Worm (Caenorhabditis elegans) whole organism, mixed stage, embryonic: ENCODE measurements around the gene C07G2.5.

Experiments used
- M03D4.4 ChIP-seq: sonication (generic microtip); optimal IDR thresholded peaks from 2 replicates; lab custom pipeline; 2017; ENCODE audit warnings: mild to moderate bottlenecking, missing genetic modification characterization, missing compliant biosample characterization
- bed-3 ChIP-seq: fragments of 200-800 bp; sonication (Bioruptor generic); optimal IDR thresholded peaks from 3 replicates; lab custom pipeline; 2018; ENCODE audit warnings: mild to moderate bottlenecking, missing genetic modification characterization, moderate library complexity, missing compliant biosample characterization
- blmp-1 ChIP-seq: fragments of 150-350 bp; optimal IDR thresholded peaks from 2 replicates; lab custom pipeline; 2014; ENCODE audit warnings: missing biosample characterization, missing genetic modification characterization
- ceh-39 ChIP-seq: fragments of 150-350 bp; optimal IDR thresholded peaks from 2 replicates; lab custom pipeline; 2014; ENCODE audit warnings: missing biosample characterization, missing genetic modification characterization
- ceh-43 ChIP-seq: fragments of 200-800 bp; sonication (Bioruptor generic); optimal IDR thresholded peaks from 2 replicates; lab custom pipeline; 2018; ENCODE audit warnings: mild to moderate bottlenecking, missing genetic modification characterization, moderate library complexity, missing compliant biosample characterization
- ceh-83 ChIP-seq: fragments of 200-800 bp; sonication (Bioruptor generic); optimal IDR thresholded peaks from 2 replicates; lab custom pipeline; 2018; ENCODE audit warnings: mild to moderate bottlenecking, missing genetic modification characterization, missing compliant biosample characterization
- ces-1 ChIP-seq: fragments of 150-350 bp; optimal IDR thresholded peaks from 2 replicates; lab custom pipeline; 2014; ENCODE audit warnings: missing biosample characterization, missing genetic modification reagents, missing genetic modification characterization
- cnd-1 ChIP-seq: fragments of 200-800 bp; sonication (Bioruptor generic); optimal IDR thresholded peaks from 2 replicates; lab custom pipeline; 2018; ENCODE audit warnings: mild to moderate bottlenecking, missing genetic modification characterization, missing compliant biosample characterization
- drap-1 ChIP-seq: fragments of 200-800 bp; sonication (Bioruptor generic); optimal IDR thresholded peaks from 3 replicates; lab custom pipeline; 2018; ENCODE audit warnings: mild to moderate bottlenecking, missing genetic modification characterization, missing compliant biosample characterization
- elt-1 ChIP-seq: sonication (generic microtip); optimal IDR thresholded peaks from 2 replicates; lab custom pipeline; 2017; ENCODE audit warnings: missing genetic modification characterization, mild to moderate bottlenecking, missing compliant biosample characterization, antibody characterized with exemption, moderate library complexity, borderline replicate concordance; ENCODE audit not compliant: insufficient read depth
- elt-3 ChIP-seq: fragments of 150-350 bp; optimal IDR thresholded peaks from 2 replicates; lab custom pipeline; 2014; ENCODE audit warnings: missing biosample characterization, missing genetic modification characterization
- flh-1 ChIP-seq: fragments of 200-800 bp; sonication (Bioruptor generic); optimal IDR thresholded peaks from 2 replicates; lab custom pipeline; 2018; ENCODE audit warnings: mild to moderate bottlenecking, missing genetic modification characterization, moderate library complexity, missing compliant biosample characterization
- ham-2 ChIP-seq: fragments of 200-800 bp; sonication (Bioruptor generic); optimal IDR thresholded peaks from 2 replicates; lab custom pipeline; 2018; ENCODE audit warnings: mild to moderate bottlenecking, missing genetic modification characterization, missing compliant biosample characterization
- hlh-1 ChIP-seq: fragments of 150-350 bp; optimal IDR thresholded peaks from 2 replicates; lab custom pipeline; 2014; ENCODE audit warnings: missing biosample characterization, missing genetic modification reagents, missing genetic modification characterization
- lin-13 ChIP-seq: fragments of 150-350 bp; optimal IDR thresholded peaks from 2 replicates; lab custom pipeline; 2014; ENCODE audit warnings: missing biosample characterization, missing genetic modification characterization
- lin-32 ChIP-seq: fragments of 200-800 bp; sonication (Bioruptor generic); optimal IDR thresholded peaks from 2 replicates; lab custom pipeline; 2018; ENCODE audit warnings: mild to moderate bottlenecking, missing genetic modification characterization, missing compliant biosample characterization
- lsy-2 ChIP-seq: fragments of 150-350 bp; optimal IDR thresholded peaks from 2 replicates; lab custom pipeline; 2014; ENCODE audit warnings: missing biosample characterization, missing genetic modification characterization
- mab-5 ChIP-seq: fragments of 150-350 bp; optimal IDR thresholded peaks from 2 replicates; lab custom pipeline; 2014; ENCODE audit warnings: missing biosample characterization, missing genetic modification characterization
- mep-1 ChIP-seq: fragments of 150-350 bp; optimal IDR thresholded peaks from 2 replicates; lab custom pipeline; 2017; ENCODE audit warnings: missing biosample characterization, missing genetic modification reagents, missing genetic modification characterization, inconsistent platforms
- mls-2 ChIP-seq: sonication (generic microtip); optimal IDR thresholded peaks from 2 replicates; lab custom pipeline; 2016; ENCODE audit warnings: mild to moderate bottlenecking, missing genetic modification characterization, moderate library complexity, missing compliant biosample characterization
- nhr-12 ChIP-seq: fragments of 150-350 bp; optimal IDR thresholded peaks from 2 replicates; lab custom pipeline; 2014; ENCODE audit warnings: missing biosample characterization, missing genetic modification characterization
- nhr-2 ChIP-seq: fragments of 150-350 bp; optimal IDR thresholded peaks from 2 replicates; lab custom pipeline; 2014; ENCODE audit warnings: missing biosample characterization, missing genetic modification characterization
- nhr-237 ChIP-seq: fragments of 150-350 bp; optimal IDR thresholded peaks from 2 replicates; lab custom pipeline; 2014; ENCODE audit warnings: missing biosample characterization, missing genetic modification characterization
- nhr-28 ChIP-seq: fragments of 150-350 bp; optimal IDR thresholded peaks from 2 replicates; lab custom pipeline; 2014; ENCODE audit warnings: missing biosample characterization, missing genetic modification characterization
- nhr-76 ChIP-seq: sonication (generic microtip); optimal IDR thresholded peaks from 2 replicates; lab custom pipeline; 2017; ENCODE audit warnings: missing biosample characterization, missing genetic modification characterization
- pha-4 ChIP-seq: fragments of 150-350 bp; optimal IDR thresholded peaks from 2 replicates; lab custom pipeline; 2018; ENCODE audit warnings: missing biosample characterization, missing genetic modification reagents, missing genetic modification characterization
- sem-2 ChIP-seq: fragments of 200-800 bp; sonication (Bioruptor generic); optimal IDR thresholded peaks from 2 replicates; lab custom pipeline; 2018; ENCODE audit warnings: mild to moderate bottlenecking, missing genetic modification characterization, missing compliant biosample characterization
- snpc-4 ChIP-seq: fragments of 150-350 bp; optimal IDR thresholded peaks from 2 replicates; lab custom pipeline; 2014; ENCODE audit warnings: missing biosample characterization, missing genetic modification characterization
- sptf-1 ChIP-seq: sonication (generic microtip); optimal IDR thresholded peaks from 2 replicates; lab custom pipeline; 2017; ENCODE audit warnings: mild to moderate bottlenecking, missing genetic modification characterization, moderate library complexity, missing compliant biosample characterization
- tbx-8 ChIP-seq: fragments of 200-800 bp; sonication (Bioruptor generic); optimal IDR thresholded peaks from 2 replicates; lab custom pipeline; 2018; ENCODE audit warnings: mild to moderate bottlenecking, missing genetic modification characterization, moderate library complexity, missing compliant biosample characterization
- unc-120 ChIP-seq: sonication (generic microtip); optimal IDR thresholded peaks from 2 replicates; lab custom pipeline; 2017; ENCODE audit warnings: missing genetic modification characterization, missing compliant biosample characterization; ENCODE audit not compliant: poor library complexity, severe bottlenecking
- unc-39 ChIP-seq: fragments of 150-350 bp; optimal IDR thresholded peaks from 2 replicates; lab custom pipeline; 2014; ENCODE audit warnings: missing biosample characterization, missing genetic modification characterization
- unc-62 ChIP-seq: fragments of 150-350 bp; optimal IDR thresholded peaks from 2 replicates; lab custom pipeline; 2014; ENCODE audit warnings: missing biosample characterization, missing genetic modification reagents, missing genetic modification characterization
- zip-8 ChIP-seq: fragments of 150-350 bp; optimal IDR thresholded peaks from 2 replicates; lab custom pipeline; 2014; ENCODE audit warnings: missing biosample characterization, missing genetic modification characterization
- ztf-11 ChIP-seq: fragments of 150-350 bp; optimal IDR thresholded peaks from 2 replicates; lab custom pipeline; 2014; ENCODE audit warnings: missing biosample characterization, missing genetic modification characterization

Gene C07G2.5

DNA sequence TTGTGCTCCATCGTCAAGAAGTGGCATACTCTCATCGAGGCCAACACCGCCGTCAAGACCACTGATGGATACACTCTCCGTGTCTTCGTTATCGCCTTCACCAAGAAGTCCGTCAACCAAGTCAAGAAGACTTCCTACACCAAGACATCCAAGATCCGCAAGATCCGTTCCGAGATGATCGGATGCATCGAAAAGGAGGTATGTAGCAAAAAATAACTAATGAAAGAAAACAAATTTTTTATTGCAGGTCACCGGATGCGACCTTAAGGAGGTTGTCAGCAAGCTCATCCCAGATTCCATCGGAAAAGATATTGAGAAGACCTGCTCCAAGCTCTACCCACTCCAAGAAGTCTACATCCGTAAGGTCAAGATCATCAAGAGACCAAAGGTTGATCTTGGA, 22.5 kb downstream of the C07G2.5 start:
- TF ChIP-seq ces-1 (GFP tag; lab: Kevin White, UChicago) (no peak), snpc-4 (no peak), lsy-2 (tag; lab: Kevin White, UChicago) (no peak)

DNA sequence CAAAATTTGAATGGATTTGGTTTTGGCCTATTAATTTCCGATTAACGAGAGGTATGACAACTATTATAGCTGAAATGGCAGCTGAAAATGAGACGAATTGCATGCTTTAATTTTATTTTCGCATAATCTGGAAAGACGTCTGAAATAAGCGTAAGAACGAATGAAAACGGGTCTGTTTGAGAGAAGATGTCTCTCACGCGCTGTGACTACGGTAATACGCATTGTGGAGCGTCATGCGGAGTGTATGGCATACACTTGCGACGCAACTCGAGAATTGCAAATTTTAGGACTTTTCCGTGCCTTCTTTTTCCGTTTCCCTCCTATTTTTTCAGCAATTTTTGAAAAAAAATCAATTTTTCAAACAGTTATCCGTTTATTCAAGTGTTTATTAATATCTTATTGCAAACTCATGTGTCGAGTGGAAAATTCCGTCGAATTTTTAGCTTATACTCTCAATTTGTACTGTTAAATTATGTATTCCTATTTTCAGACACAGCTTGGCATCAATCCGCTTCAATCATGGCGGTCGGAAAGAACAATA, 23.3 kb downstream of the C07G2.5 start, which contains the start of gene rps-1:
TSS of gene rps-1 (plus strand) at position 491 of the 541 bp plus-strand sequence.
- TF ChIP-seq unc-120 (tag; lab: Kevin White, UChicago) (peak; percentile 77), drap-1 (GFP tag; lab: Kevin White, UChicago) (peak; percentile 75), lin-32 (GFP tag; lab: Kevin White, UChicago) (peak; percentile 34), sem-2 (peak; percentile 4), ces-1 (GFP tag; lab: Kevin White, UChicago) (peak; percentile 82), nhr-237 (peak; percentile 94), unc-62 (GFP tag; lab: Kevin White, UChicago) (peak; percentile 77), sptf-1 (peak; percentile 92), nhr-76 (no peak), blmp-1 (tag; lab: Kevin White, UChicago) (no peak), zip-8 (peak; percentile 22), ham-2 (peak; percentile 67), ceh-39 (tag; lab: Kevin White, UChicago) (peak; percentile 91), bed-3 (GFP tag; lab: Kevin White, UChicago) (peak; percentile 73), M03D4.4 (peak; percentile 85), ztf-11 (peak; percentile 89), snpc-4 (no peak), nhr-2 (tag; lab: Kevin White, UChicago) (peak; percentile 43), elt-3 (tag; lab: Kevin White, UChicago) (peak; percentile 66), ceh-83 (GFP tag; lab: Kevin White, UChicago) (peak; percentile 60), elt-1 (tag; lab: Kevin White, UChicago) (no peak), lin-13 (tag; lab: Kevin White, UChicago) (peak; percentile 100), ceh-43 (GFP tag; lab: Kevin White, UChicago) (peak; percentile 74), tbx-8 (GFP tag; lab: Kevin White, UChicago) (peak; percentile 39), hlh-1 (tag; lab: Kevin White, UChicago) (peak; percentile 78), pha-4 (tag; lab: Kevin White, UChicago) (peak; percentile 100), mls-2 (peak; percentile 71), mab-5 (tag; lab: Kevin White, UChicago) (peak; percentile 66), lsy-2 (tag; lab: Kevin White, UChicago) (peak; percentile 100), flh-1 (GFP tag; lab: Kevin White, UChicago) (peak; percentile 34), unc-39 (tag; lab: Kevin White, UChicago) (no peak), nhr-12 (tag; lab: Kevin White, UChicago) (peak; percentile 67), nhr-28 (tag; lab: Kevin White, UChicago) (peak; percentile 37), cnd-1 (tag; lab: Kevin White, UChicago) (peak; percentile 88), mep-1 (tag; lab: Kevin White, UChicago) (peak; percentile 99)

DNA sequence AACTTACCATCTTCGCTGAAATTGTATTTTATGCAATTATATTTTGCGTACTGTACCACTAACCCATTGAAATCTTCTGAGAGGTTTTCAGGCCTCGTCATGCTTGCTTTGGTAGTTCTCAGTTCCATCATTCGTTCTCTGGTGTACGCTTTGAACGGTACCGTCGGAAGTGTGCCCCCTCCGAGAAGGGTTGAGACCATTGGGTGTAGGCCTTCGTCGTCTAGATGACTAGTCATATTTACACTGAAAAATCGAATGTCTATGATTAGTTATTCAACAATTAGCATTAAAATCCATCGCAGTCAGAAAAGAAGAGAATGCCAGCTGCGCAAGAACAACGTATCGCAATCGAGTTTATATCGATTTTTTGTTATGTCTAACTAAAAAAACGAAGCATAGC, 23.9 kb downstream of the C07G2.5 start, which contains the start of gene ifet-1:
TSS of gene ifet-1 (minus strand) at position 243 of the 400 bp plus-strand sequence.
- no peak for TF ChIP-seq mep-1 (tag; lab: Kevin White, UChicago)
- TF ChIP-seq nhr-28 (tag; lab: Kevin White, UChicago) = no peak
- no peak for TF ChIP-seq blmp-1 (tag; lab: Kevin White, UChicago)
- no peak for TF ChIP-seq elt-1 (tag; lab: Kevin White, UChicago)
- TF ChIP-seq cnd-1 (tag; lab: Kevin White, UChicago) = no peak

DNA sequence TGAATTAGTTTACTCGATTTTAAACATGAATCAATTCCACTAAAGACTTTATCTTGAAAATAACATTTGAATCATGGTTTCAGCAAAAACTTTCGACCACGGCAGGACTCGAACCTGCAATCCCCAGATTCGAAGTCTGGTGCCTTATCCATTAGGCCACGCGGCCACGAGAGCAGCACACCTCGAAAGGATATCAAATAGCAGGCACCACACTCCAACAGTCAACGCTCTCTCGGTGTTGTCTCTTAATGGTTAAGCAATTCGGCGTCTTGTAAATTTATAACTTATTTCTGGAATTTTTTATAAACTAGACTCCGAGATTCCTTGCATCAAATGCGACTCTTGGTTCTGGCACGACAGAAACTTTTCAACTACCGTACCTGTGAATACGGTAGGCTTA, 28.0 kb downstream of the C07G2.5 start:
- TF ChIP-seq blmp-1 (tag; lab: Kevin White, UChicago) = no peak
- TF ChIP-seq drap-1 (GFP tag; lab: Kevin White, UChicago) = peak; percentile 90
- TF ChIP-seq nhr-12 (tag; lab: Kevin White, UChicago) = peak; percentile 54
- peak; percentile 97 for TF ChIP-seq ceh-83 (GFP tag; lab: Kevin White, UChicago)
- no peak for TF ChIP-seq elt-1 (tag; lab: Kevin White, UChicago)
- TF ChIP-seq zip-8 = no peak
- peak; percentile 17 for TF ChIP-seq ces-1 (GFP tag; lab: Kevin White, UChicago)
- TF ChIP-seq lsy-2 (tag; lab: Kevin White, UChicago) = peak; percentile 45
- peak; percentile 20 for TF ChIP-seq hlh-1 (tag; lab: Kevin White, UChicago)
- peak; percentile 90 for TF ChIP-seq sem-2
- TF ChIP-seq ham-2 = peak; percentile 78
- TF ChIP-seq flh-1 (GFP tag; lab: Kevin White, UChicago) = peak; percentile 76
- TF ChIP-seq mep-1 (tag; lab: Kevin White, UChicago) = peak; percentile 73
- TF ChIP-seq nhr-2 (tag; lab: Kevin White, UChicago) = peak; percentile 20
- no peak for TF ChIP-seq nhr-28 (tag; lab: Kevin White, UChicago)
- TF ChIP-seq elt-3 (tag; lab: Kevin White, UChicago) = no peak
- peak; percentile 10 for TF ChIP-seq unc-62 (GFP tag; lab: Kevin White, UChicago)
- TF ChIP-seq ceh-39 (tag; lab: Kevin White, UChicago) = peak; percentile 52
- TF ChIP-seq nhr-237 = no peak
- TF ChIP-seq mab-5 (tag; lab: Kevin White, UChicago) = no peak
- peak; percentile 85 for TF ChIP-seq ceh-43 (GFP tag; lab: Kevin White, UChicago)
- no peak for TF ChIP-seq snpc-4
- TF ChIP-seq lin-13 (tag; lab: Kevin White, UChicago) = peak; percentile 30
- TF ChIP-seq sptf-1 = peak; percentile 96
- TF ChIP-seq mls-2 = peak; percentile 96
- no peak for TF ChIP-seq nhr-76
- peak; percentile 81 for TF ChIP-seq bed-3 (GFP tag; lab: Kevin White, UChicago)
- TF ChIP-seq unc-120 (tag; lab: Kevin White, UChicago) = peak; percentile 85
- peak; percentile 95 for TF ChIP-seq cnd-1 (tag; lab: Kevin White, UChicago)
- TF ChIP-seq pha-4 (tag; lab: Kevin White, UChicago) = peak; percentile 37
- peak; percentile 83 for TF ChIP-seq lin-32 (GFP tag; lab: Kevin White, UChicago)
- TF ChIP-seq unc-39 (tag; lab: Kevin White, UChicago) = peak; percentile 40
- peak; percentile 16 for TF ChIP-seq ztf-11
- TF ChIP-seq tbx-8 (GFP tag; lab: Kevin White, UChicago) = peak; percentile 82
- TF ChIP-seq M03D4.4 = peak; percentile 94
